Fruit fly (Drosophila melanogaster) whole organism, prepupa: ENCODE measurements around the gene Irbp.
A peak's percentile ranks its signal among the peaks of the same experiment; 100 is the strongest.

Source experiments
- CG10631 ChIP-seq: fragments of 200-800 bp; sonication (Bioruptor generic); optimal IDR thresholded peaks from 2 replicates; lab custom pipeline; 2016; ENCODE audit warnings: missing biosample characterization, missing genetic modification characterization
- CG10669 ChIP-seq: fragments of 200-800 bp; sonication (Bioruptor generic); optimal IDR thresholded peaks from 3 replicates; lab custom pipeline; 2018; ENCODE audit warnings: missing biosample characterization, mild to moderate bottlenecking, missing genetic modification characterization, moderate library complexity
- CG15336 ChIP-seq: fragments of 200-800 bp; sonication (Bioruptor generic); IDR thresholded peaks from 2 replicates; pipeline ENCODE4 v1.3.6; 2022; ENCODE audit warnings: missing biosample characterization, missing genetic modification characterization
- CG1621 ChIP-seq: fragments of 200-800 bp; sonication (Bioruptor generic); optimal IDR thresholded peaks from 3 replicates; lab custom pipeline; 2018; ENCODE audit warnings: missing biosample characterization, mild to moderate bottlenecking, missing genetic modification characterization
- CG31627 ChIP-seq: fragments of 200-800 bp; sonication (Bioruptor generic); optimal IDR thresholded peaks from 3 replicates; lab custom pipeline; 2016; ENCODE audit warnings: missing biosample characterization, missing genetic modification characterization
- CG6276 ChIP-seq: fragments of 200-800 bp; sonication (Bioruptor generic); optimal IDR thresholded peaks from 2 replicates; lab custom pipeline; 2017; ENCODE audit warnings: missing biosample characterization, mild to moderate bottlenecking, missing genetic modification characterization
- CG6854 ChIP-seq: fragments of 200-800 bp; sonication (Bioruptor generic); optimal IDR thresholded peaks from 2 replicates; lab custom pipeline; 2017; ENCODE audit warnings: missing biosample characterization, mild to moderate bottlenecking, missing genetic modification characterization
- Eip78C ChIP-seq: fragments of 200-800 bp; sonication (Bioruptor generic); peaks from one replicate; lab custom pipeline; 2016; ENCODE audit warnings: missing biosample characterization, missing genetic modification characterization
- Ets21C ChIP-seq: fragments of 200-800 bp; sonication (Bioruptor generic); optimal IDR thresholded peaks from 3 replicates; lab custom pipeline; 2016; ENCODE audit warnings: missing biosample characterization, missing genetic modification characterization
- Sox102F ChIP-seq: fragments of 200-800 bp; sonication (Bioruptor generic); optimal IDR thresholded peaks from 2 replicates; lab custom pipeline; 2016; ENCODE audit warnings: missing biosample characterization, mild to moderate bottlenecking, missing genetic modification characterization
- lz ChIP-seq: fragments of 200-800 bp; sonication (Bioruptor generic); optimal IDR thresholded peaks from 3 replicates; lab custom pipeline; 2016; ENCODE audit warnings: missing biosample characterization, missing genetic modification characterization

- peak; percentile 55 for TF ChIP-seq CG31627 (GFP tag; lab: Kevin White, UChicago)
- TF ChIP-seq Sox102F (GFP tag; lab: Kevin White, UChicago): no peak
- TF ChIP-seq Ets21C (GFP tag; lab: Kevin White, UChicago): no peak
- TF ChIP-seq lz (GFP tag; lab: Kevin White, UChicago): peak; percentile 32
- no peak for TF ChIP-seq CG10669 (GFP tag; lab: Kevin White, UChicago)
- TF ChIP-seq CG1621: peak; percentile 91
- TF ChIP-seq CG15336: no peak
- TF ChIP-seq CG10631: no peak
- no peak for TF ChIP-seq Eip78C (GFP tag; lab: Kevin White, UChicago)
- no peak for TF ChIP-seq CG6276 (GFP tag; lab: Kevin White, UChicago)
- no peak for TF ChIP-seq CG6854 (GFP tag; lab: Kevin White, UChicago)
Measured at dm6 chr3R:11435537-11436234, 25.8 kb downstream of the Irbp start, which contains the start of the genes Exd2 and CG5281.
